Fruit fly (Drosophila melanogaster) whole organism, embryonic: Measurements from ENCODE around the gene r-l.

Experiments
- Blimp-1 ChIP-seq: fragments of 200-800 bp; sonication (Bioruptor generic); optimal IDR thresholded peaks from 3 replicates; lab custom pipeline; 2018; ENCODE audit warnings: missing biosample characterization, missing genetic modification characterization, mild to moderate bottlenecking, moderate library complexity, missing genetic modification reagents
- CG10321 ChIP-seq: fragments of 200-800 bp; sonication (Bioruptor generic); IDR thresholded peaks from 2 replicates; pipeline ENCODE4 v1.3.6; 2022; ENCODE audit warnings: missing biosample characterization, missing genetic modification characterization
- CG10565 ChIP-seq: fragments of 200-800 bp; sonication (Bioruptor generic); optimal IDR thresholded peaks from 3 replicates; lab custom pipeline; 2016; ENCODE audit warnings: missing biosample characterization, mild to moderate bottlenecking, missing genetic modification characterization
- CG1233 ChIP-seq: fragments of 200-800 bp; sonication (Bioruptor generic); optimal IDR thresholded peaks from 4 replicates; lab custom pipeline; 2018; ENCODE audit warnings: missing biosample characterization, mild to moderate bottlenecking, missing genetic modification characterization
- CG12942 ChIP-seq: fragments of 200-800 bp; sonication (Bioruptor generic); optimal IDR thresholded peaks from 3 replicates; lab custom pipeline; 2016; ENCODE audit warnings: missing biosample characterization, missing genetic modification characterization
- CG13624 ChIP-seq: fragments of 200-800 bp; sonication (Bioruptor generic); optimal IDR thresholded peaks from 2 replicates; lab custom pipeline; 2016; ENCODE audit warnings: missing biosample characterization, missing genetic modification characterization
- CG13894 ChIP-seq: fragments of 200-800 bp; sonication (Bioruptor generic); optimal IDR thresholded peaks from 3 replicates; lab custom pipeline; 2018; ENCODE audit warnings: missing biosample characterization, mild to moderate bottlenecking, missing genetic modification characterization, moderate library complexity
- CG17186 ChIP-seq: fragments of 200-800 bp; sonication (Bioruptor generic); optimal IDR thresholded peaks from 3 replicates; lab custom pipeline; 2017; ENCODE audit warnings: missing biosample characterization, missing genetic modification reagents, missing genetic modification characterization
- CG17361 ChIP-seq: fragments of 200-800 bp; sonication (Bioruptor generic); IDR thresholded peaks from 3 replicates; pipeline ENCODE4 v1.3.6; 2022; ENCODE audit warnings: missing biosample characterization, missing genetic modification characterization
- CG2712 ChIP-seq: fragments of 200-800 bp; optimal IDR thresholded peaks from 3 replicates; lab custom pipeline; 2019; ENCODE audit warnings: missing biosample characterization, mild to moderate bottlenecking, missing genetic modification characterization, moderate library complexity
- CG3163 ChIP-seq: fragments of 200-800 bp; sonication (Bioruptor generic); optimal IDR thresholded peaks from 3 replicates; lab custom pipeline; 2016; ENCODE audit warnings: missing biosample characterization, missing genetic modification characterization
- CG3726 ChIP-seq: fragments of 200-800 bp; sonication (Bioruptor generic); IDR thresholded peaks from 3 replicates; pipeline ENCODE4, ENCODE4 v1.3.6; 2022; ENCODE audit warnings: missing biosample characterization, missing genetic modification characterization
- CG6765 ChIP-seq: fragments of 200-800 bp; sonication (Bioruptor generic); optimal IDR thresholded peaks from 3 replicates; lab custom pipeline; 2017; ENCODE audit warnings: missing biosample characterization, mild to moderate bottlenecking, missing genetic modification characterization
- CG7745 ChIP-seq: fragments of 200-800 bp; sonication (Bioruptor generic); optimal IDR thresholded peaks from 2 replicates; lab custom pipeline; 2018; ENCODE audit warnings: missing biosample characterization, mild to moderate bottlenecking, missing genetic modification characterization, moderate library complexity
- CG7987 ChIP-seq: fragments of 200-800 bp; sonication (Bioruptor generic); optimal IDR thresholded peaks from 2 replicates; lab custom pipeline; 2018; ENCODE audit warnings: missing biosample characterization, mild to moderate bottlenecking, missing genetic modification characterization, moderate library complexity
- CG8290 ChIP-seq, 3 experiments: fragments of 200-800 bp; sonication (Bioruptor generic); optimal IDR thresholded peaks; 2 replicates each; lab custom pipeline; 2016 to 2019; ENCODE audit warnings: missing biosample characterization in 3 of 3, missing genetic modification characterization in 3 of 3, mild to moderate bottlenecking in 2 of 3, moderate library complexity in 1 of 3
- Dll ChIP-seq: fragments of 200-800 bp; sonication (Bioruptor generic); IDR thresholded peaks from 4 replicates; pipeline ENCODE4 v1.3.6; 2022; ENCODE audit warnings: missing biosample characterization, missing genetic modification characterization; ENCODE audit not compliant: partially characterized antibody
- Doc2 ChIP-seq: fragments of 200-800 bp; sonication (Bioruptor generic); IDR thresholded peaks from 2 replicates; pipeline ENCODE4 v1.3.6; 2022; ENCODE audit warnings: missing biosample characterization, missing genetic modification characterization
- GATAe ChIP-seq: fragments of 200-800 bp; sonication (Bioruptor generic); conservative IDR thresholded peaks from 2 replicates; pipeline ENCODE4 v1.3.6; 2022; ENCODE audit warnings: missing biosample characterization, missing genetic modification characterization
- Hey ChIP-seq: fragments of 200-800 bp; sonication (Bioruptor generic); optimal IDR thresholded peaks from 3 replicates; lab custom pipeline; 2018; ENCODE audit warnings: missing biosample characterization, mild to moderate bottlenecking, missing genetic modification characterization
- Jarid2 ChIP-seq: fragments of 200-800 bp; sonication (Bioruptor generic); optimal IDR thresholded peaks from 3 replicates; lab custom pipeline; 2017; ENCODE audit warnings: mild to moderate bottlenecking, missing biosample characterization, missing genetic modification reagents, missing genetic modification characterization
- Lhr ChIP-seq: fragments of 200-800 bp; sonication (Bioruptor generic); optimal IDR thresholded peaks from 3 replicates; lab custom pipeline; 2017; ENCODE audit warnings: mild to moderate bottlenecking, missing biosample characterization, missing genetic modification reagents, missing genetic modification characterization
- Mad ChIP-seq: fragments of 200-800 bp; sonication (Bioruptor generic); optimal IDR thresholded peaks from 2 replicates; lab custom pipeline; 2016; ENCODE audit warnings: missing biosample characterization, missing genetic modification characterization
- Opbp ChIP-seq: fragments of 200-800 bp; sonication (Bioruptor generic); IDR thresholded peaks from 3 replicates; pipeline ENCODE4 v1.3.6; 2022; ENCODE audit warnings: missing biosample characterization, missing genetic modification characterization; ENCODE audit not compliant: partially characterized antibody
- Rfx ChIP-seq: fragments of 200-800 bp; sonication (Bioruptor generic); IDR thresholded peaks from 2 replicates; pipeline ENCODE4 v1.3.6; 2022; ENCODE audit warnings: missing biosample characterization, missing genetic modification characterization
- Spps ChIP-seq: fragments of 200-800 bp; sonication (Bioruptor generic); optimal IDR thresholded peaks from 2 replicates; lab custom pipeline; 2018; ENCODE audit warnings: missing biosample characterization, mild to moderate bottlenecking, missing genetic modification characterization
- Vsx1 ChIP-seq: fragments of 200-800 bp; sonication (Bioruptor generic); optimal IDR thresholded peaks from 2 replicates; lab custom pipeline; 2017; ENCODE audit warnings: missing biosample characterization, mild to moderate bottlenecking, missing genetic modification characterization, missing genetic modification reagents
- YL-1 ChIP-seq: fragments of 200-800 bp; sonication (Bioruptor generic); optimal IDR thresholded peaks from 3 replicates; lab custom pipeline; 2017; ENCODE audit warnings: missing biosample characterization, mild to moderate bottlenecking, missing genetic modification characterization
- amos ChIP-seq: fragments of 200-800 bp; sonication (Bioruptor generic); IDR thresholded peaks from 2 replicates; pipeline ENCODE4 v1.3.6; 2022; ENCODE audit warnings: missing biosample characterization, missing genetic modification characterization; ENCODE audit not compliant: partially characterized antibody
- ato ChIP-seq: fragments of 200-800 bp; sonication (Bioruptor generic); IDR thresholded peaks from 2 replicates; pipeline ENCODE4 v1.3.6; 2022; ENCODE audit warnings: missing biosample characterization, missing genetic modification characterization; ENCODE audit not compliant: partially characterized antibody
- bbx ChIP-seq: fragments of 200-800 bp; sonication (Bioruptor generic); IDR thresholded peaks from 2 replicates; pipeline ENCODE4 v1.3.6; 2022; ENCODE audit warnings: missing biosample characterization, missing genetic modification characterization; ENCODE audit not compliant: partially characterized antibody
- cato ChIP-seq: fragments of 200-800 bp; sonication (Bioruptor generic); optimal IDR thresholded peaks from 2 replicates; lab custom pipeline; 2016; ENCODE audit warnings: missing biosample characterization, missing genetic modification characterization, borderline replicate concordance
- chif ChIP-seq, 2 experiments: fragments of 200-800 bp; sonication (Bioruptor generic); optimal IDR thresholded peaks; 3 replicates each; lab custom pipeline; 2016; ENCODE audit warnings: missing biosample characterization in 2 of 2, missing genetic modification characterization in 2 of 2
- crp ChIP-seq, 2 experiments: fragments of 200-800 bp; sonication (Bioruptor generic); optimal IDR thresholded peaks; 2 replicates in 1 of 2; 3 replicates in 1 of 2; lab custom pipeline; 2017; ENCODE audit warnings: missing biosample characterization in 2 of 2, missing genetic modification characterization in 2 of 2, mild to moderate bottlenecking in 1 of 2, moderate library complexity in 1 of 2
- dmrt99B ChIP-seq: fragments of 200-800 bp; sonication (Bioruptor generic); optimal IDR thresholded peaks from 2 replicates; lab custom pipeline; 2018; ENCODE audit warnings: missing biosample characterization, mild to moderate bottlenecking, missing genetic modification characterization, moderate library complexity
- dpn ChIP-seq, 2 experiments: fragments of 200-800 bp; sonication (Bioruptor generic); optimal IDR thresholded peaks; 3 replicates each; lab custom pipeline; 2016; ENCODE audit warnings: missing biosample characterization in 2 of 2, missing genetic modification characterization in 2 of 2
- eve ChIP-seq, 2 experiments: fragments of >200 bp; optimal IDR thresholded peaks; 2 replicates each; lab custom pipeline; 2017; ENCODE audit warnings: missing biosample characterization in 2 of 2, missing genetic modification characterization in 2 of 2
- exex ChIP-seq: fragments of 200-800 bp; sonication (Bioruptor generic); optimal IDR thresholded peaks from 4 replicates; lab custom pipeline; 2018; ENCODE audit warnings: missing biosample characterization, mild to moderate bottlenecking, missing genetic modification characterization, moderate library complexity
- gcm ChIP-seq: fragments of 200-800 bp; sonication (Bioruptor generic); optimal IDR thresholded peaks from 2 replicates; lab custom pipeline; 2019; ENCODE audit warnings: missing biosample characterization, mild to moderate bottlenecking, missing genetic modification characterization, moderate library complexity
- jing ChIP-seq: fragments of 200-800 bp; sonication (Bioruptor generic); optimal IDR thresholded peaks from 2 replicates; lab custom pipeline; 2018; ENCODE audit warnings: missing biosample characterization, mild to moderate bottlenecking, missing genetic modification characterization
- pan ChIP-seq, 4 experiments: fragments of >200 bp in 3 of 4; fragments of 200-800 bp in 1 of 4; sonication (Bioruptor generic) in 1 of 4; optimal IDR thresholded peaks in 3 of 4; IDR thresholded peaks in 1 of 4; 2 replicates each; pipeline versions ENCODE4 v1.3.6 to Lab custom; 2017 to 2022; ENCODE audit warnings: missing biosample characterization in 2 of 4, missing genetic modification characterization in 2 of 4, mixed read lengths in 1 of 4
- pita ChIP-seq: fragments of 200-800 bp; sonication (Bioruptor generic); optimal IDR thresholded peaks from 2 replicates; lab custom pipeline; 2017; ENCODE audit warnings: missing biosample characterization, mild to moderate bottlenecking, missing genetic modification characterization
- pzg ChIP-seq: fragments of 200-800 bp; sonication (Bioruptor generic); optimal IDR thresholded peaks from 3 replicates; lab custom pipeline; 2018; ENCODE audit warnings: missing biosample characterization, mild to moderate bottlenecking, missing genetic modification characterization, moderate library complexity
- unpg ChIP-seq: fragments of 200-800 bp; sonication (Bioruptor generic); optimal IDR thresholded peaks from 3 replicates; lab custom pipeline; 2018; ENCODE audit warnings: missing biosample characterization, mild to moderate bottlenecking, missing genetic modification characterization, moderate library complexity
- z ChIP-seq: fragments of 200-800 bp; sonication (Bioruptor generic); IDR thresholded peaks from 3 replicates; pipeline ENCODE4 v1.3.6; 2022; ENCODE audit warnings: missing biosample characterization, missing genetic modification characterization

r-l gene

dm6 chr3R:21060430-21061245 lies 12.5 kb downstream of the r-l start, which contains the start of gene Mvl (continued):
- TF ChIP-seq Dll (GFP tag; lab: Robert Waterston, UW) (0 out of 4 replicates have a peak, but pooled peaks have one; percentile 32), eve (GFP tag; optimal IDR thresholded peaks at IDR 0.05; lab: Kevin White, UChicago) (peak in 1 of 2 experiments; percentile 73), Vsx1 (GFP tag; lab: Kevin White, UChicago) (no peak), Mad (no peak), Hey (tag; lab: Kevin White, UChicago) (no peak), CG6765 (peak; percentile 20), exex (no peak), CG2712 (tag; lab: Kevin White, UChicago) (peak; percentile 39), CG1233 (GFP tag; lab: Kevin White, UChicago) (no peak), unpg (GFP tag; lab: Kevin White, UChicago) (no peak), ato (no peak), CG7745 (tag; lab: Kevin White, UChicago) (peak; percentile 5), Rfx (peak; percentile 18; the same call in 1 of the 2 replicates), Lhr (GFP tag; lab: Kevin White, UChicago) (peak; percentile 5), Opbp (GFP tag; lab: Robert Waterston, UW) (0 out of 3 replicates have a peak, but pooled peaks have one; percentile 54), CG10565 (GFP tag; lab: Kevin White, UChicago) (no peak), CG8290 (GFP tag; optimal IDR thresholded peaks at IDR 0.05; lab: Kevin White, UChicago) (peak; percentile 83), CG8290 (tag; optimal IDR thresholded peaks at IDR 0.05; lab: Kevin White, UChicago) (peak; percentile 60 to 70), z (peak; percentile 73), CG13624 (GFP tag; lab: Kevin White, UChicago) (peak; percentile 32), CG10321 (GFP tag; lab: Robert Waterston, UW) (peak; percentile 91), cato (GFP tag; lab: Kevin White, UChicago) (no peak), gcm (GFP tag; lab: Kevin White, UChicago) (peak; percentile 71), YL-1 (GFP tag; lab: Kevin White, UChicago) (peak; percentile 22), dmrt99B (no peak), GATAe (GFP tag; lab: Robert Waterston, UW) (0 out of 2 replicates have a peak, but pooled peaks have one; percentile 10), CG12942 (GFP tag; lab: Kevin White, UChicago) (no peak), crp (GFP tag; optimal IDR thresholded peaks at IDR 0.05; lab: Kevin White, UChicago) (peak in 1 of 2 experiments; percentile 72), CG13894 (tag; lab: Kevin White, UChicago) (peak; percentile 96), dpn (GFP tag; optimal IDR thresholded peaks at IDR 0.05; lab: Kevin White, UChicago) (no peak), pita (GFP tag; lab: Kevin White, UChicago) (no peak), jing (GFP tag; lab: Kevin White, UChicago) (no peak), Spps (tag; lab: Kevin White, UChicago) (peak; percentile 6), CG17186 (GFP tag; lab: Kevin White, UChicago) (peak; percentile 13), amos (GFP tag; lab: Robert Waterston, UW) (peak; percentile 37), bbx (GFP tag; lab: Robert Waterston, UW) (peak; percentile 38; the same call in 1 of the 2 replicates), Blimp-1 (GFP tag; lab: Kevin White, UChicago) (peak; percentile 39), CG3726 (GFP tag; lab: Robert Waterston, UW) (no peak), CG7987 (GFP tag; lab: Kevin White, UChicago) (peak; percentile 78), Doc2 (GFP tag; lab: Robert Waterston, UW) (no peak), pan (optimal IDR thresholded peaks at IDR 0.05; lab: Kevin White, UChicago) (no peak), pan (GFP tag; optimal IDR thresholded peaks at IDR 0.05 in 1 of 2, IDR thresholded peaks at IDR 0.05 in 1 of 2) (no peak), pzg (GFP tag; lab: Kevin White, UChicago) (peak; percentile 72), chif (GFP tag; optimal IDR thresholded peaks at IDR 0.05; lab: Kevin White, UChicago) (no peak), CG17361 (GFP tag; lab: Robert Waterston, UW) (0 out of 3 replicates have a peak, but pooled peaks have one; percentile 17), Jarid2 (GFP tag; lab: Kevin White, UChicago) (peak; percentile 74), CG3163 (GFP tag; lab: Kevin White, UChicago) (peak; percentile 41)
